Fruit fly (Drosophila melanogaster): ENCODE measurements around the gene CG11696.
A peak's percentile ranks its signal among the peaks of the same experiment; 100 is the strongest.

The CG11696 gene

DNA sequence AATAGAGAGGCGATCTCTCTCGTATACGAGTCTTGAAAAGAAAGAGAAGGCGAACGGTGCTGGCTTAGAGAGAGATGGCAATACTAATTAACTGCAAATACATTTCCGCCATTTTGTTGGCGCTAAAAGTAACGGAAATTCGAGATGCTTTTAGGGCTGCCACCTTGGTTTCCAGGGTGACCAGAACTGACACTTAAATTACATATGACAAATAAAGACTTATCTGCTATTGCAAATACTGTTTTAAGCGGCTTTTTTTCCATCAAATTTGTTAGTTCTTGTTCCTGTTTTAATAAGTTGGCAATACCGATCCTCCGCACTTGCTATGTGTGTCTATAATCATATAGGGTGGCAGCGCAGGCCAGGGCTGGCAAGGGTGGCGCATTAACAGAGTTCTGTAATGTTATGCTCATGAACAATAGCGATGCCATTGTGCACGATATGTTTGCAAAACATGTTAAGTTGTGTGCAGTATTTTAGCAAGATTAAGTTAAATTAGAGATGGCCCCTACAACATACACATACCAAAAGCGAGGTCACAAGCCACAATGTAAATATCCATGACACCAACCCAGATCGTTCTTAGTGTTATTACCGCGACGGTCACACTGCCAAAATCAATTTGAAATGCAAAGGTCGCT, 6.8 kb downstream of the CG11696 start, which contains the start of gene nod (continued):
- TF ChIP-seq sna (GFP tag; IDR thresholded peaks at IDR 0.05; ENCODE audit: partially characterized antibody), result 0 out of 2 replicates have a peak, but pooled peaks have one; percentile 34
- TF ChIP-seq ase (GFP tag; IDR thresholded peaks at IDR 0.05), result no peak
- no peak for TF ChIP-seq CG10274 (GFP tag; optimal IDR thresholded peaks at IDR 0.05)
- TF ChIP-seq so (GFP tag; IDR thresholded peaks at IDR 0.05), result 0 out of 3 replicates have a peak, but pooled peaks have one; percentile 29
- TF ChIP-seq mirr (GFP tag; optimal IDR thresholded peaks at IDR 0.05), result peak; percentile 42
- peak; percentile 59 to 64 for TF ChIP-seq Pdp1 (GFP tag; optimal IDR thresholded peaks at IDR 0.05)
- TF ChIP-seq wdn (GFP tag; IDR thresholded peaks at IDR 0.05), result peak; percentile 27
- TF ChIP-seq ranshi (GFP tag; IDR thresholded peaks at IDR 0.05), result peak; percentile 72; the same call in 1 of the 2 replicates
- no peak for TF ChIP-seq jigr1 (GFP tag; IDR thresholded peaks at IDR 0.05)
- TF ChIP-seq CG34422 (GFP tag; IDR thresholded peaks at IDR 0.05), result no peak
- TF ChIP-seq crol (GFP tag; IDR thresholded peaks at IDR 0.05), result no peak
- TF ChIP-seq Doc2 (GFP tag; IDR thresholded peaks at IDR 0.05), result no peak
- TF ChIP-seq Nf-YA (GFP tag; IDR thresholded peaks at IDR 0.05), result peak; percentile 35; the same call in 1 of the 2 replicates
- no peak for TF ChIP-seq tup (GFP tag; optimal IDR thresholded peaks at IDR 0.05)
- TF ChIP-seq btn (GFP tag; optimal IDR thresholded peaks at IDR 0.05), result no peak
- peak; percentile 58 for TF ChIP-seq Ptx1 (GFP tag; IDR thresholded peaks at IDR 0.05)
- TF ChIP-seq ftz-f1 (GFP tag; optimal IDR thresholded peaks at IDR 0.05), result peak; percentile 87
- TF ChIP-seq C15 (GFP tag; IDR thresholded peaks at IDR 0.05), result no peak
- no peak for TF ChIP-seq Fer2 (tag; optimal IDR thresholded peaks at IDR 0.05)
- TF ChIP-seq CG14050 (GFP tag; IDR thresholded peaks at IDR 0.05), result peak; percentile 28; the same call in 1 of the 3 replicates
- TF ChIP-seq CG1603 (tag; optimal IDR thresholded peaks at IDR 0.05), result peak; percentile 83
- no peak for TF ChIP-seq HLHmδ (GFP tag; optimal IDR thresholded peaks at IDR 0.05)
- no peak for TF ChIP-seq CG8765 (GFP tag; IDR thresholded peaks at IDR 0.05)
- TF ChIP-seq pros (GFP tag; optimal IDR thresholded peaks at IDR 0.05), result no peak
- peak; percentile 68 for TF ChIP-seq knrl (GFP tag; IDR thresholded peaks at IDR 0.05; ENCODE audit: partially characterized antibody)
- TF ChIP-seq gfzf (GFP tag; optimal IDR thresholded peaks at IDR 0.05), result peak; percentile 92
- TF ChIP-seq CG17912 (GFP tag; optimal IDR thresholded peaks at IDR 0.05), result no peak
- TF ChIP-seq CG6272 (GFP tag; IDR thresholded peaks at IDR 0.05), result peak; percentile 48; the same call in 1 of the 2 replicates
- peak; percentile 48; the same call in 1 of the 2 replicates for TF ChIP-seq Xrp1 (GFP tag; IDR thresholded peaks at IDR 0.05)
- TF ChIP-seq H2.0 (GFP tag; IDR thresholded peaks at IDR 0.05), result peak; percentile 44; the same call in 1 of the 2 replicates
- peak; percentile 76 for TF ChIP-seq CG33213 (GFP tag; optimal IDR thresholded peaks at IDR 0.05)
- TF ChIP-seq nerfin-1 (tag; optimal IDR thresholded peaks at IDR 0.05), result peak; percentile 72
- peak; percentile 63 for TF ChIP-seq slp2 (GFP tag; optimal IDR thresholded peaks at IDR 0.05)
- TF ChIP-seq Dbx (GFP tag; IDR thresholded peaks at IDR 0.05), result peak; percentile 58; the same call in 1 of the 3 replicates
- peak; percentile 48 for TF ChIP-seq ap (GFP tag; IDR thresholded peaks at IDR 0.05)
- peak; percentile 23 for TF ChIP-seq CG4328 (GFP tag; optimal IDR thresholded peaks at IDR 0.05)
- TF ChIP-seq Sry-δ (GFP tag; optimal IDR thresholded peaks at IDR 0.05), result peak; percentile 97
- no peak for TF ChIP-seq CG5245 (GFP tag; optimal IDR thresholded peaks at IDR 0.05)
- TF ChIP-seq phol (tag; optimal IDR thresholded peaks at IDR 0.05), result peak; percentile 99
- no peak for TF ChIP-seq nau (GFP tag; optimal IDR thresholded peaks at IDR 0.05)
- TF ChIP-seq Scr (GFP tag; IDR thresholded peaks at IDR 0.05; ENCODE audit: partially characterized antibody), result peak; percentile 71
- TF ChIP-seq Hsf (GFP tag; optimal IDR thresholded peaks at IDR 0.05), result peak; percentile 68
- peak in 1 of 2 experiments; percentile 22 for TF ChIP-seq insv (GFP tag; optimal IDR thresholded peaks at IDR 0.05)
- TF ChIP-seq pho (GFP tag; optimal IDR thresholded peaks at IDR 0.05), result peak; percentile 62
- TF ChIP-seq CG33557 (GFP tag; optimal IDR thresholded peaks at IDR 0.05), result no peak
- TF ChIP-seq CG1647 (GFP tag; optimal IDR thresholded peaks at IDR 0.05), result peak; percentile 70
- peak; percentile 52; the same call in 1 of the 2 replicates for TF ChIP-seq bbx (GFP tag; IDR thresholded peaks at IDR 0.05; ENCODE audit: partially characterized antibody)
- peak; percentile 61 for TF ChIP-seq p53 (GFP tag; optimal IDR thresholded peaks at IDR 0.05)
- no peak for TF ChIP-seq CG12236 (GFP tag; optimal IDR thresholded peaks at IDR 0.05)
- peak; percentile 36 for TF ChIP-seq repo (GFP tag; optimal IDR thresholded peaks at IDR 0.05)

Data from whole organism, embryonic.